Worm (Caenorhabditis elegans): Measurements from ENCODE around the gene ZC132.9.

Gene ZC132.9

DNA sequence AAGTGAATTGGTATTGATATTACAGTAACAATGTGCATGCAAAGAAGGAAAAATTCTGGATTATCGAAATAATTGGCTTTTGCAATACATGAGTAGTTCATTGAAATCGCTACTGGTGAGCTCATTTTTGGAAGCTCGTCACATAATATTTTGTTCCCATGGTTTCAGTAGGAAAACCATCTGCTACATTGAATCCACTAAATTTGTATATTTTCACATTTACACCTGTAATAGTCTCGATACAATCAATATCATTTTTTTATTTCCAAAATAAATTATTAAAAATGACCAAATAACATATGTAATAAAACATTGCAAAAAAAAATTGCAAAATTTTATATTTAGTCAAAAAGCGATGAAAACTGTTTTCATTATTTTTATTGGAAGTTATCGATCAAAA, 4.7 kb downstream of the ZC132.9 start, which contains the start of gene srh-192:
TSS of gene srh-192 (minus strand) at position 101 of the 400 bp plus-strand sequence.
- TF ChIP-seq nhr-12 (tag; optimal IDR thresholded peaks at IDR 0.05) (no peak), sem-4 (tag; optimal IDR thresholded peaks at IDR 0.05) (no peak), nhr-23 (tag; optimal IDR thresholded peaks at IDR 0.05) (no peak), ceh-16 (tag; optimal IDR thresholded peaks at IDR 0.05) (no peak), lsy-2 (tag; optimal IDR thresholded peaks at IDR 0.05) (no peak), lin-11 (tag; optimal IDR thresholded peaks at IDR 0.05) (no peak), egl-27 (tag; optimal IDR thresholded peaks at IDR 0.05) (no peak)

DNA sequence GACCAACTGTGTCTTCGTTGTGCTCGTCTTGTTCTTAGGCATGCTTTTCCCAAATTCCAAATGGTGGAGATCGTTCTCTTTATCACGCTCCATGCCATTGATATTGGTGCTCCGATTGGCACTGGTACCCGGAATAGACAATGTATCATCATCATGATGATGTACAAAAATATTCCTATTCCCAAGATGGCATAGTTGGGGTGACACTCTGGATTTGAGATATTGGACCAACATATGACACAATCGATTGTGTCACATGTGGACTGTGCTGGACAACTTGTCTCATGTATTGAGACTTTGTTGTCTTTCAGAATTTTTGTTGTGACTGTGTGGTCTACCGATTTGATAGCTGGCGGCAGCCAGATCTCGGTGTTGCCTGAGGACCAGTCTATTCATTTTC, 15.5 kb downstream of the ZC132.9 start:
- TF ChIP-seq blmp-1 (tag; optimal IDR thresholded peaks at IDR 0.05; ENCODE audit: insufficient read depth) (no peak), skn-1 (tag; optimal IDR thresholded peaks at IDR 0.05) (no peak), nhr-129 (tag; optimal IDR thresholded peaks at IDR 0.05) (no peak), lin-39 (tag; optimal IDR thresholded peaks at IDR 0.05) (no peak), nhr-11 (tag; optimal IDR thresholded peaks at IDR 0.05) (no peak), ceh-82 (tag; optimal IDR thresholded peaks at IDR 0.05) (no peak), nhr-23 (tag; optimal IDR thresholded peaks at IDR 0.05) (no peak), fos-1 (tag; optimal IDR thresholded peaks at IDR 0.05) (no peak), sma-9 (GFP tag; optimal IDR thresholded peaks at IDR 0.05) (no peak), sma-9 (tag; optimal IDR thresholded peaks at IDR 0.05) (no peak), nhr-237 (tag; optimal IDR thresholded peaks at IDR 0.05) (no peak), unc-39 (tag; optimal IDR thresholded peaks at IDR 0.05) (no peak), R02D3.7 (tag; optimal IDR thresholded peaks at IDR 0.05) (no peak), unc-55 (GFP tag; optimal IDR thresholded peaks at IDR 0.05) (no peak), ZK546.5 (tag; optimal IDR thresholded peaks at IDR 0.05) (no peak)

DNA sequence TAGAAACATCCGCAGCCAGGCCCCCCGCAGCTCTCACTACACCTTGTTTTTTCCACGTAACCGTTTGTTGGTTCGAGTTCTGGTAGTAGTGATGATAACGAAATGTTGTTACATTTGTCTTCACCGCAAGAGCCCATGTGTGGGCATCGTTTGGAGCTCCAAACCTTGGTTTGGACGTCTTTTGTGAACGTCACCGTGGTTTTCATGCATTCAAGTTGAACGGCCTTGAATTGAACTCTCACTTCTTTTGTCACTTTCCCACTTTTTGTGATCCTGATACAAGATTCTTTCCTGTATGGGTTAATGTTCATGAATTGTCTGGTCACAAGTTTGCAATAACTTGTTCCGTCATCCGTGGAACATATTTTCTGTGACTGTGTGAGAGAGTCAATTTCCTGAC, 16.0 kb downstream of the ZC132.9 start:
- TF ChIP-seq unc-39 (tag; optimal IDR thresholded peaks at IDR 0.05) = no peak
- TF ChIP-seq mab-5 (tag; optimal IDR thresholded peaks at IDR 0.05) = no peak
- no peak for TF ChIP-seq egl-27 (tag; optimal IDR thresholded peaks at IDR 0.05)

DNA sequence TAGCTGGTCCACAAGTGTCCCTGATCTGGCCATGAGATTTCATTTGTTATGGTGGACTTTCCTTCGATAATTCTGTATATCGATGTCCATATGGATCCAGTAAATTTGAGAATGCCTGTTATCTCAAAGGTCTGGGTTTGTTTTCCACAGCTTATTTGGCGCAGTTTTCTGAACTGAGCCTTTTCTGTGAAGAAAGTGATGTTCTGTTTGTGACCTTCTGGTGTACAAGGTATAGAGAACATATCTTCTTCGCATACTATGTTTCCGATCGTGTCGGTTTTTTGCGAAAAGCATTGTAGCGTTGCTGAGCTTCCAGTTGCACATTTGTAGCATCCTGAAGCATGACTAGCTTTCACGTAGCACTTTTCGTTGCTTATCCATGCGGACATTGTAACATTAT, 16.9 kb downstream of the ZC132.9 start:
- TF ChIP-seq ceh-16 (tag; optimal IDR thresholded peaks at IDR 0.05) = no peak
- TF ChIP-seq F13H6.1 (tag; optimal IDR thresholded peaks at IDR 0.05) = no peak
- no peak for TF ChIP-seq unc-39 (tag; optimal IDR thresholded peaks at IDR 0.05)
- TF ChIP-seq zag-1 (tag; optimal IDR thresholded peaks at IDR 0.05) = no peak
- no peak for TF ChIP-seq C34F6.9 (tag; optimal IDR thresholded peaks at IDR 0.05)
- no peak for TF ChIP-seq lin-39 (tag; optimal IDR thresholded peaks at IDR 0.05)
- TF ChIP-seq nhr-21 (tag; optimal IDR thresholded peaks at IDR 0.05) = no peak
- no peak for TF ChIP-seq unc-55 (GFP tag; optimal IDR thresholded peaks at IDR 0.05)
- TF ChIP-seq blmp-1 (tag; optimal IDR thresholded peaks at IDR 0.05; ENCODE audit: insufficient read depth) = no peak
- no peak for TF ChIP-seq lin-11 (tag; optimal IDR thresholded peaks at IDR 0.05)
- TF ChIP-seq sma-3 (GFP tag; optimal IDR thresholded peaks at IDR 0.05) = no peak
- TF ChIP-seq Y55F3AM.14 (GFP tag; optimal IDR thresholded peaks at IDR 0.05) = no peak
- TF ChIP-seq lin-13 (GFP tag; optimal IDR thresholded peaks at IDR 0.05) = no peak
- no peak for TF ChIP-seq ztf-1 (GFP tag; conservative IDR thresholded peaks at IDR 0.05)

DNA sequence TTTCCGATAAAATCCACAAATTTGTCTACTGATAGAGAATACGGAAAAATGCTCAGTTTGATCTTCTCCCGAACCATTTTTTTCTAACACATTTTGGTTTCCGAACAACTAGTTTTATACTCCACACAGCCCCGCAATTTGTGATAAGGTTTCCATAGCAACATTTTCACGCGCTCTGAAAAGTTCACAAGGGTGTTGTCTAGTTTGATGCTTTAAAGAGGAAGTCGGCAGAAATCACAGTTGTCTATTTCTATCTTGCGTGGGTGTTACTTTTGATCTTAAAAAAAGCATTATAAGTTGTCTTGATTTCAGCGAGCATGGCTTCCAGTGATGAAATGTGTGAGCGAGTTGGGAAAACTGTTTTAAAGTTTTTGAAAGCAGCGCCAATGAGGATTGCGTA, 20.0 kb downstream of the ZC132.9 start, which contains the start of gene ZC132.3:
TSS of gene ZC132.3 (minus strand) at position 101 of the 400 bp plus-strand sequence.
- TF ChIP-seq mab-5 (tag; optimal IDR thresholded peaks at IDR 0.05) (no peak), ZK546.5 (tag; optimal IDR thresholded peaks at IDR 0.05) (no peak)

DNA sequence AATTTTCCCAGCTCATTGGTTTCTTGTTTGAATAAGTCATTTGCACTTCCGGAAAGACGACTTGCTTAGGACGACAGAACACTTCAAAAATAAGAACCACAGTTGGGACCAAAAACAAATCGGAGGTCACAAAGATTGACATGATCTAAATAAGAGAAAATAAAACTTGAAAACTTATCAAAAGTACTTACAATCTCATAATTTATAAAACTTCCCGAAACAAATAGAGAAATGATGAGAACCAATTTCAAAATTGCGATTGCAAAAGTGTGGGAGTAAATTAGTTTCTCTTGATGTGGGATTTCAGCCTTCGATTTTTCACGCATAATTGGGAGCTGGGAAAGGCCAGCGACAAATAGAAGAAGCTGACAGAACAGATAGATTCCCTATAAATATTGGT, 21.2 kb downstream of the ZC132.9 start, which contains the start of gene ZC132.11:
TSS of gene ZC132.11 (minus strand) at position 101 of the 400 bp plus-strand sequence.
- TF ChIP-seq crh-2 (tag; optimal IDR thresholded peaks at IDR 0.05) (no peak), nhr-10 (tag; optimal IDR thresholded peaks at IDR 0.05) (no peak), peb-1 (tag; optimal IDR thresholded peaks at IDR 0.05) (no peak), gmeb-1 (tag; optimal IDR thresholded peaks at IDR 0.05) (no peak), egl-27 (tag; optimal IDR thresholded peaks at IDR 0.05) (no peak), nhr-25 (tag; optimal IDR thresholded peaks at IDR 0.05) (no peak), lin-13 (GFP tag; optimal IDR thresholded peaks at IDR 0.05) (no peak), nhr-23 (tag; optimal IDR thresholded peaks at IDR 0.05) (no peak), ztf-1 (GFP tag; conservative IDR thresholded peaks at IDR 0.05) (no peak), sma-9 (GFP tag; optimal IDR thresholded peaks at IDR 0.05) (no peak), sma-9 (tag; optimal IDR thresholded peaks at IDR 0.05) (no peak), mab-5 (tag; optimal IDR thresholded peaks at IDR 0.05) (no peak), ceh-82 (tag; optimal IDR thresholded peaks at IDR 0.05) (no peak), F13H6.1 (tag; optimal IDR thresholded peaks at IDR 0.05) (no peak), nhr-237 (tag; optimal IDR thresholded peaks at IDR 0.05) (no peak), unc-55 (GFP tag; optimal IDR thresholded peaks at IDR 0.05) (no peak), unc-39 (tag; optimal IDR thresholded peaks at IDR 0.05) (no peak), mdl-1 (tag; optimal IDR thresholded peaks at IDR 0.05) (no peak)

All from whole organism, L2 larva.